Worm (Caenorhabditis elegans): ENCODE results near the gene clec-252.

clec-252 gene

DNA sequence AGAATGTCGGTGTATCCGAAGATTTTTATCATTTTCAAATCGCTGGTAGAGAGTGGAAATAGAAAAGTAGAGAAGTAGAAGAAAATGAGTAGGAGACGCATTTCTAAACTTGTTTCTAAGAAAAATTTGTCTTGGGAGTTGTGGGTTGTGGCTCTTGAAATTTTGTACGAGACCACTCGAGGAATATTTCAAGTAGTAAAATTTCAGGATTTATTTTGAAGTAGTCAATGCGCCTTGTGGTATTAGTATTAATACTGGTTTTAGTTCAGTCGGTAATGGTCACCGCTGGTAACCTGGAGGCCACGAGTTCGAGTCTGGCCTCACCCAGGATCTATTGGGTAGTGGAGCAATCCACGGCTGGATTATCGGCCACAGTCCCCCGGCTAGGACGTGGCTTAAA is at the start of gene clec-252:
Gene clec-252 (minus strand): TSS at position 101 of the 400 bp plus-strand sequence.
- TF ChIP-seq rnt-1 (tag; optimal IDR thresholded peaks at IDR 0.05) (no peak), nhr-76 (tag; optimal IDR thresholded peaks at IDR 0.05) (no peak)

DNA sequence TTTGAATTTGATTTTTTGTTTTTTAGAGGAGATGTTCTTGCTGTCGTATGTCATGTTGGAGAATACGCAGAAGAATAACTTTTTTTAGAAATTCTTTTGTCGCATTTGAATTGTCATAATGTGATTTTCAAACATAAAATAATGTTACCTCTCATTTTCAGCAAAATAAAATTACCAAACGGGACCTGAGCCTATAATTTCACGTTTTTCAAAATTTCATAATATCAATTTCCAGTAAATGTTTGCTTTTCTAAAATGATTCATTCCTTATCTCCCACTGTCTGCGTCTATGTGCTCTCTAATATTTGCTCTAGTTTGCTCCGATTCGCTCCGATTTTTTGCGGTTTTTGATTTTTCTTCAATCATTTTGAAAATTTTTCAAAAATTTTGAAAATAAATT is 42.0 kb upstream of the clec-252 start, which contains the start of gene nhr-231:
Gene nhr-231 (plus strand): TSS at position 301 of the 400 bp plus-strand sequence.
- TF ChIP-seq unc-86 (tag; optimal IDR thresholded peaks at IDR 0.05) (no peak), nhr-19 (GFP tag; conservative IDR thresholded peaks at IDR 0.05) (no peak), sox-4 (tag; optimal IDR thresholded peaks at IDR 0.05) (no peak), skn-1 (tag; optimal IDR thresholded peaks at IDR 0.05) (no peak), zip-4 (GFP tag; optimal IDR thresholded peaks at IDR 0.05) (no peak), lin-39 (tag; optimal IDR thresholded peaks at IDR 0.05) (no peak)

DNA sequence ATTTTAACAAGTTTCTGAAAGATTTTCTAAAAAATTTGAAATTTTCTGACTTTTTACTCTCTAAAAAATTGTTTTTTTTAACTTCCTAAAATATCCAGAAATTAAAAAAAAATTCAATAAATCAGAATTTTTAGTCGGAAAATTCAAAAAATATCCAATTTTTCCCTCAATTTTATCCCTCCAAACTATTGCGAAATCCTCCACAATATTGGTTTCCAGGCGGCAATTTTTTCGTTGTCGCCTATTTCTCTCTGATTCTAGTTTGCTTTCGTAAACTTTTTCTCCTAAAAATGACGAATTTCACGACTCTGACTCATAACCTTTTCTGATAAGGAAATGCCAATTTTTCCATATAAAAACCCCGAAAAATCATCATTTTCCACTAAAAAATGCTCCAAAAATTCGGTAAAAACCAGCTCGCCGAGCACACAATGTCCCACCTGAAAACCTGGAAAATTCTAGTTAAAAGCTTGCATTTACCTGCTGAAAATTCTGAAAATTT is 38.8 kb upstream of the clec-252 start, which contains the start of gene Y17D7B.2:
Gene Y17D7B.2 (plus strand): TSS at position 323 of the 502 bp plus-strand sequence.
- TF ChIP-seq zip-4 (GFP tag; optimal IDR thresholded peaks at IDR 0.05): peak; percentile 36
- TF ChIP-seq isw-1 (GFP tag; IDR thresholded peaks at IDR 0.05): no peak

DNA sequence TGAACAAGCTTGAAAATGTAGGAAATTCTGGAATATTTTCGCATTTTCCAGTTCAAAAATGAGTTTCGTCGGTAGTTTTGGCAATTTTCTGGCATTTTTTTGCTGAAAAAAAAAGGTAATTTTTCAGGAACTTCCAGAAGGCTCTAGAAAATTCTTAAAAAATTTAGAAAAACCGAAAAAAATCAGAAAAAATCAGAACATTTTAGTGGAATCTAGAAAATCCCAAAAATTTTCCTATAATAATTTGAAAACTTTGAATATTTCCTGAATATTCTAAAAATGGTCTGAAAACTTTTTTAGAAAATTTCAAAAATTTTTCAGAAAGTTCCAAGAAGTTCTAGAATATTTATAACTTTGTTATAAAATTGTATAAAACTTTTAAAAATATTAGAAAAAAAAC is 38.1 kb upstream of the clec-252 start, which contains the start of gene Y17D7B.3:
Gene Y17D7B.3 (minus strand): TSS at position 101 of the 400 bp plus-strand sequence.
- TF ChIP-seq nhr-19 (GFP tag; conservative IDR thresholded peaks at IDR 0.05): no peak
- TF ChIP-seq hlh-17 (GFP tag; optimal IDR thresholded peaks at IDR 0.05; ENCODE audit: borderline replicate concordance): no peak
- no peak for TF ChIP-seq efl-3 (GFP tag; optimal IDR thresholded peaks at IDR 0.05)
- no peak for TF ChIP-seq Y116A8C.19 (tag; optimal IDR thresholded peaks at IDR 0.05; ENCODE audit: borderline replicate concordance)
- TF ChIP-seq alr-1 (tag; optimal IDR thresholded peaks at IDR 0.05; ENCODE audit: borderline replicate concordance): no peak
- no peak for TF ChIP-seq ztf-4 (tag; optimal IDR thresholded peaks at IDR 0.05)
- no peak for TF ChIP-seq elt-2 (tag; optimal IDR thresholded peaks at IDR 0.05)
- no peak for TF ChIP-seq vab-15 (tag; optimal IDR thresholded peaks at IDR 0.05)
- no peak for TF ChIP-seq snu-23 (GFP tag; optimal IDR thresholded peaks at IDR 0.05)
- no peak for TF ChIP-seq unc-98 (GFP tag; IDR thresholded peaks at IDR 0.05)
- no peak for TF ChIP-seq lin-39 (tag; optimal IDR thresholded peaks at IDR 0.05)
- no peak for TF ChIP-seq unc-30 (tag; optimal IDR thresholded peaks at IDR 0.05)
- TF ChIP-seq rnt-1 (tag; optimal IDR thresholded peaks at IDR 0.05): no peak
- no peak for TF ChIP-seq nhr-47 (tag; optimal IDR thresholded peaks at IDR 0.05)
- TF ChIP-seq ama-1 (optimal IDR thresholded peaks at IDR 0.05): no peak
- TF ChIP-seq ceh-88 (GFP tag; IDR thresholded peaks at IDR 0.05): no peak

DNA sequence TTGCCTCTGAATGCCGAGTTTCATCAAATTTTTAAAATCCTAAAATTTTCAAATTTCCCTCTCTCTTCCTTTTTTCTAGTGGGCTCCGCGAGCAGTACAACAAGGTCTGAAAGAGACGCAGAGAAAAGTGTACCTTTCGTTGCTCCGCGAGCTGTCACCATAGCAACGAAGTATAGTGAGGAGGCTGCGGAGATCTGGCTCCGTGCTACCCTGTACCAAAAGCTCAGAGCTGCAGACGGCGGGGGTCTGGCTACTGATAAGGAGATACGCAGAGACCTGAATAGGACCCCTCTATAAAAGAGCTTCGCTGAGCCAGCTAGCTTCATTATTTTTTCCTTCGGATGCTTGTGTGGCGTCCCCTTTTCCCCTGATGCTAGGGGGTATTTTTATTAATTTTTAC is 34.8 kb upstream of the clec-252 start, which contains the start of gene Y17D7B.10:
Gene Y17D7B.10 (plus strand): TSS at position 243 of the 400 bp plus-strand sequence.
- TF ChIP-seq ztf-4 (tag; optimal IDR thresholded peaks at IDR 0.05) (no peak), fkh-10 (GFP tag; optimal IDR thresholded peaks at IDR 0.05) (no peak), fkh-8 (tag; optimal IDR thresholded peaks at IDR 0.05) (peak; percentile 64), tbx-2 (tag; optimal IDR thresholded peaks at IDR 0.05) (no peak), aly-2 (tag; optimal IDR thresholded peaks at IDR 0.05) (no peak), unc-98 (GFP tag; IDR thresholded peaks at IDR 0.05) (no peak), dsc-1 (tag; optimal IDR thresholded peaks at IDR 0.05) (peak; percentile 25), C34B4.2 (tag; optimal IDR thresholded peaks at IDR 0.05) (no peak), nhr-47 (tag; optimal IDR thresholded peaks at IDR 0.05) (peak; percentile 35), sox-4 (tag; optimal IDR thresholded peaks at IDR 0.05) (peak; percentile 1), efl-1 (optimal IDR thresholded peaks at IDR 0.05) (no peak), efl-1 (GFP tag; optimal IDR thresholded peaks at IDR 0.05 in 1 of 2) (peak in 1 of 2 experiments; percentile 89), xbp-1 (tag; optimal IDR thresholded peaks at IDR 0.05) (no peak), nhr-11 (tag; optimal IDR thresholded peaks at IDR 0.05) (no peak)

DNA sequence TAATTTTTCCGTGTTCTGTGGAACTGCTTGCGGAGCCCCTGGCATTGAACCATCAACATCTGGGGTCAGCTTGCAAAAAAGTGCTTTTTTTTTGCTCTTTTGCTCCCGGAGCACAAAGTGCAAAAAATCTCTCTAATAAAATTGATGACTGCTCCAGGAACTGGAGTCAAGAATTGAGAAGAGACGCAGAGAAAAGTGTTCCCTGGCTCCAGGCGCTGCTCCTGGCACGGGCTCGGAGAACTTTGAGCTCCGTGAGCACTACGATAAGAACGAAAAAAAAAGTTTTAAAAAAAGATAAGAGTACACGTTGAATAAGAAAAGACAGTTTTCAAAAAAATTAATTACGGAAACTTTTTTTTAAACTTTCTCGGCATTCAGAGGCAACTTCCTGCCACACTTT is 34.1 kb upstream of the clec-252 start:
- peak; percentile 31 for TF ChIP-seq dsc-1 (tag; optimal IDR thresholded peaks at IDR 0.05)
- no peak for TF ChIP-seq Y116A8C.19 (tag; optimal IDR thresholded peaks at IDR 0.05; ENCODE audit: borderline replicate concordance)
